Fruit fly (Drosophila melanogaster) whole organism, wandering third instar larva: ENCODE measurements around the gene Usp32.

Experiments
- Abd-B ChIP-seq: fragments of >200 bp; optimal IDR thresholded peaks from 2 replicates; lab custom pipeline; 2017; ENCODE audit warnings: missing biosample characterization, missing genetic modification characterization
- CG32264 ChIP-seq: fragments of 200-800 bp; sonication (Bioruptor generic); optimal IDR thresholded peaks from 2 replicates; lab custom pipeline; 2016; ENCODE audit warnings: missing biosample characterization, missing genetic modification characterization
- CG9705 ChIP-seq: fragments of 200-800 bp; sonication (Bioruptor generic); optimal IDR thresholded peaks from 2 replicates; lab custom pipeline; 2018; ENCODE audit warnings: missing biosample characterization, mild to moderate bottlenecking, missing genetic modification characterization
- CrebA ChIP-seq: fragments of 200-800 bp; sonication (Bioruptor generic); optimal IDR thresholded peaks from 2 replicates; lab custom pipeline; 2016; ENCODE audit warnings: missing biosample characterization, mild to moderate bottlenecking, missing genetic modification characterization, borderline replicate concordance
- Dif ChIP-seq: fragments of 200-275, 200-300 bp; sonication (Bioruptor generic); optimal IDR thresholded peaks from 2 replicates; lab custom pipeline; 2018; ENCODE audit warnings: missing biosample characterization, missing genetic modification characterization; ENCODE audit not compliant: partially characterized antibody
- GATAd ChIP-seq: sonication (Bioruptor generic); optimal IDR thresholded peaks from 2 replicates; lab custom pipeline; 2016; ENCODE audit warnings: missing biosample characterization, missing genetic modification characterization
- HLH106 ChIP-seq: fragments of 200-800 bp; optimal IDR thresholded peaks from 3 replicates; lab custom pipeline; 2019; ENCODE audit warnings: missing biosample characterization, mild to moderate bottlenecking, missing genetic modification characterization, moderate library complexity
- Hnf4 ChIP-seq: fragments of 200-800 bp; sonication (Bioruptor generic); optimal IDR thresholded peaks from 2 replicates; lab custom pipeline; 2016; ENCODE audit warnings: missing biosample characterization, mild to moderate bottlenecking, missing genetic modification characterization
- Hr78 ChIP-seq: fragments of >200 bp; optimal IDR thresholded peaks from 2 replicates; lab custom pipeline; 2017; ENCODE audit warnings: missing biosample characterization, missing genetic modification characterization
- Hr83 ChIP-seq: fragments of 200-300 bp; sonication (Bioruptor generic); optimal IDR thresholded peaks from 2 replicates; lab custom pipeline; 2016; ENCODE audit warnings: missing biosample characterization, mild to moderate bottlenecking, missing genetic modification characterization, moderate library complexity; ENCODE audit not compliant: poor library complexity, severe bottlenecking
- Mio ChIP-seq: sonication (Bioruptor generic); optimal IDR thresholded peaks from 2 replicates; lab custom pipeline; 2016; ENCODE audit warnings: missing biosample characterization, missing genetic modification characterization
- Myc ChIP-seq: fragments of >200 bp; optimal IDR thresholded peaks from 2 replicates; lab custom pipeline; 2017
- N ChIP-seq: fragments of >200 bp; optimal IDR thresholded peaks from 2 replicates; lab custom pipeline; 2018; ENCODE audit warnings: missing biosample characterization, missing external identifiers, missing genetic modification characterization
- OdsH ChIP-seq: fragments of 200-800 bp; sonication (Bioruptor generic); optimal IDR thresholded peaks from 2 replicates; lab custom pipeline; 2016; ENCODE audit warnings: missing biosample characterization, mild to moderate bottlenecking, missing genetic modification characterization
- Rel ChIP-seq, 2 experiments: fragments of 200-800 bp; sonication (Bioruptor generic) in 1 of 2; optimal IDR thresholded peaks; 2 replicates in 1 of 2; 3 replicates in 1 of 2; lab custom pipeline; 2016 to 2019; ENCODE audit warnings: mild to moderate bottlenecking in 2 of 2, missing biosample characterization in 2 of 2, missing genetic modification characterization in 2 of 2, moderate library complexity in 1 of 2
- Sp1 ChIP-seq: fragments of 200-800 bp; sonication (Bioruptor generic); optimal IDR thresholded peaks from 3 replicates; lab custom pipeline; 2019; ENCODE audit warnings: missing biosample characterization, mild to moderate bottlenecking, missing genetic modification characterization, moderate library complexity
- brk ChIP-seq: fragments of 200-800 bp; sonication (Bioruptor generic); optimal IDR thresholded peaks from 2 replicates; lab custom pipeline; 2016; ENCODE audit warnings: missing biosample characterization, mild to moderate bottlenecking, missing genetic modification characterization
- dl ChIP-seq, 2 experiments: fragments of 175-275, 200-275 bp in 1 of 2; fragments of 200-275 bp in 1 of 2; sonication (Bioruptor generic); optimal IDR thresholded peaks; lab custom pipeline; 2018; ENCODE audit warnings: mild to moderate bottlenecking in 2 of 2, missing biosample characterization in 2 of 2, missing genetic modification characterization in 2 of 2, moderate library complexity in 2 of 2; ENCODE audit not compliant: partially characterized antibody in 2 of 2, insufficient read depth in 1 of 2
- dmrt93B ChIP-seq: fragments of 200-800 bp; sonication (Bioruptor generic); optimal IDR thresholded peaks from 2 replicates; lab custom pipeline; 2018; ENCODE audit warnings: missing biosample characterization, mild to moderate bottlenecking, missing genetic modification characterization
- dsf ChIP-seq: sonication (Bioruptor generic); optimal IDR thresholded peaks from 2 replicates; lab custom pipeline; 2016; ENCODE audit warnings: missing biosample characterization, missing genetic modification characterization, borderline replicate concordance
- ey ChIP-seq: fragments of 200-800 bp; sonication (Bioruptor generic); optimal IDR thresholded peaks from 2 replicates; lab custom pipeline; 2016; ENCODE audit warnings: missing biosample characterization, missing genetic modification characterization
- foxo ChIP-seq, 2 experiments: fragments of 200-800 bp; sonication (Bioruptor generic); optimal IDR thresholded peaks; 2 replicates in 1 of 2; 3 replicates in 1 of 2; lab custom pipeline; 2016 to 2017; ENCODE audit warnings: missing biosample characterization in 2 of 2, missing genetic modification characterization in 2 of 2
- fru ChIP-seq: fragments of 200-800 bp; sonication (Bioruptor generic); optimal IDR thresholded peaks from 3 replicates; lab custom pipeline; 2016; ENCODE audit warnings: missing biosample characterization, mild to moderate bottlenecking, missing genetic modification characterization
- h ChIP-seq: fragments of 200-800 bp; sonication (Bioruptor generic); optimal IDR thresholded peaks from 3 replicates; lab custom pipeline; 2016; ENCODE audit warnings: missing biosample characterization, mild to moderate bottlenecking, missing genetic modification characterization
- pan ChIP-seq: fragments of >200 bp; optimal IDR thresholded peaks from 2 replicates; lab custom pipeline; 2017
- psq ChIP-seq: fragments of 200-800 bp; sonication (Bioruptor generic); optimal IDR thresholded peaks from 3 replicates; lab custom pipeline; 2017; ENCODE audit warnings: missing biosample characterization, mild to moderate bottlenecking, missing genetic modification characterization, moderate library complexity
- rgr ChIP-seq: fragments of 200-800 bp; sonication (Bioruptor generic); optimal IDR thresholded peaks from 3 replicates; lab custom pipeline; 2016; ENCODE audit warnings: missing biosample characterization, mild to moderate bottlenecking, missing genetic modification characterization
- sv ChIP-seq: fragments of 200-800 bp; sonication (Bioruptor generic); optimal IDR thresholded peaks from 3 replicates; lab custom pipeline; 2016; ENCODE audit warnings: missing biosample characterization, missing genetic modification characterization
- tai ChIP-seq: sonication (Bioruptor generic); optimal IDR thresholded peaks from 2 replicates; lab custom pipeline; 2016; ENCODE audit warnings: missing biosample characterization, missing genetic modification characterization
- usp ChIP-seq: fragments of >200 bp; optimal IDR thresholded peaks from 2 replicates; lab custom pipeline; 2017; ENCODE audit warnings: missing biosample characterization, missing genetic modification characterization
- woc ChIP-seq: sonication (Bioruptor generic); optimal IDR thresholded peaks from 2 replicates; lab custom pipeline; 2016; ENCODE audit warnings: missing biosample characterization, mild to moderate bottlenecking, missing genetic modification characterization

Usp32 gene

DNA sequence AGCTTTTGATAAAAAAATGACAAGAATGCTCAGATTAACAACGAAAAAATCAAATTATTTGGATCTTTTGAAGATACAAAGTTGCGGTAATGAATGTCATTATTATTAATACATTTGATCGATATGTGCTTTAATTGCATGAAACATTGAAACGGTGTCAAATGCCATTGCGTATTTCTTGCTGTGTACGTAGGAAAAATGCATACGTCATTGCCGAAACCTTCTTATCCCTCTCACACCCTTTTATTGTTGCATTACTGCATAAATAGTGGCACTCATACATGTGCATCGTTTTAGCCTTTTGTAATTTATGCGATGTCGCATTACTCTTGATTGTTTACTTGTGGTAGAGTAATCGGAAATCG, 36.7 kb downstream of the Usp32 start:
- no peak for TF ChIP-seq ey (GFP tag; lab: Kevin White, UChicago)
- no peak for TF ChIP-seq dmrt93B (GFP tag; lab: Kevin White, UChicago)
- no peak for TF ChIP-seq OdsH (GFP tag; lab: Kevin White, UChicago)
- no peak for TF ChIP-seq Abd-B (GFP tag; lab: Kevin White, UChicago)
- TF ChIP-seq foxo (GFP tag; optimal IDR thresholded peaks at IDR 0.05; lab: Kevin White, UChicago) = no peak
- TF ChIP-seq Hr78 (GFP tag; lab: Kevin White, UChicago) = no peak

dm6 chr3L:19908201-19909127, 37.5 kb downstream of the Usp32 start:
- peak; percentile 75 for TF ChIP-seq h (GFP tag; lab: Kevin White, UChicago)
- TF ChIP-seq GATAd (GFP tag; lab: Kevin White, UChicago) = no peak
- TF ChIP-seq Rel (GFP tag; optimal IDR thresholded peaks at IDR 0.05; lab: Kevin White, UChicago) = no peak
- peak; percentile 86 for TF ChIP-seq Rel (tag; optimal IDR thresholded peaks at IDR 0.05; lab: Kevin White, UChicago)
- no peak for TF ChIP-seq CG9705
- peak; percentile 58 for TF ChIP-seq Dif (GFP tag; lab: Kevin White, UChicago)
- TF ChIP-seq foxo (GFP tag; optimal IDR thresholded peaks at IDR 0.05; lab: Kevin White, UChicago) = peak in 1 of 2 experiments; percentile 14
- peak; percentile 17 for TF ChIP-seq fru (GFP tag; lab: Kevin White, UChicago)
- TF ChIP-seq woc (GFP tag; lab: Kevin White, UChicago) = peak; percentile 32
- no peak for TF ChIP-seq CrebA (GFP tag; lab: Kevin White, UChicago)
- TF ChIP-seq dl (GFP tag; optimal IDR thresholded peaks at IDR 0.05; lab: Kevin White, UChicago; ENCODE audit: insufficient read depth in 1 of 2, partially characterized antibody in 2 of 2) = peak in 1 of 2 experiments; percentile 48
- TF ChIP-seq psq (GFP tag; lab: Kevin White, UChicago) = peak; percentile 11
- TF ChIP-seq N (GFP tag; lab: Kevin White, UChicago) = peak; percentile 20
- no peak for TF ChIP-seq Hnf4 (GFP tag; lab: Kevin White, UChicago)
- TF ChIP-seq dsf = no peak
- no peak for TF ChIP-seq Hr83 (GFP tag; lab: Kevin White, UChicago)

DNA sequence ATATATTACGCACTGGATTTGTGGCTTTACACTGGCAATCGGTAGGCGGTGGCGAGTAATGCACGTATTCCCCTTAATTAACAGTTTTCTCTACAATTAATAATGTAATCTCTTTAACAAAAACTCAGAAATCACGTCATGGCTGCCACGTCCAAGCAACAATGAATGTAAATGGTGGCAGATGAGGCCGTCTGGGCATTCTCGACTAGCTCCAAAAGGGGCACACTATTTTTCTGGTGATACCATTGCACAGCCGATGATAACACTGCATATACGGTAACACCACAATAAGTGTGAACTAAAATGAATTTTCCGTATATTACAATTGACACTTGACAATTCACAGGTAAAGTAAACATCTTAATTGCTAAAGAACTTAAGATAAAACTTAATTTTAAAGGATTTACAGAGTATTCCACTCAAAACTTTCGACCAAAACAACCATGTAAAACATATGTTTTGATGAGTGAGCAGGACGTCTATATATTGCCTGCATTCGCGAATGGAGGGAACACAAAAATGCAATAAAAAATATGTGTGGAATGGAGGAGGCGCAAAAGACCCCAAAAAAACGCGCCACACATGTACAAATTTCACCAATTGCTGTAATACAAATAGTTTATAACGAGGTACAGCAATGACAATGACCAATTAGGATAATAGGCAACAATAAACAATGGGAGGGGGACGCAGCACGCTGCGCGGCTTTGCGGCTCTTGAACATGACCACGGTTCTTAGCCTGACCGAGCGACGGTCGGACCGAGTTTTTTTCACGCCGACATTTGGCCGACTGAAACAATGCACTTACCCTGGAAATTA, 38.5 kb downstream of the Usp32 start:
- TF ChIP-seq pan (lab: Kevin White, UChicago) (no peak), Rel (GFP tag; optimal IDR thresholded peaks at IDR 0.05; lab: Kevin White, UChicago) (no peak), Rel (tag; optimal IDR thresholded peaks at IDR 0.05; lab: Kevin White, UChicago) (peak; percentile 38), psq (GFP tag; lab: Kevin White, UChicago) (peak; percentile 96), rgr (GFP tag; lab: Kevin White, UChicago) (peak; percentile 46), dsf (no peak), Sp1 (peak; percentile 26), CG32264 (GFP tag; lab: Kevin White, UChicago) (no peak), h (GFP tag; lab: Kevin White, UChicago) (no peak), Mio (GFP tag; lab: Kevin White, UChicago) (no peak), fru (GFP tag; lab: Kevin White, UChicago) (no peak), Dif (GFP tag; lab: Kevin White, UChicago) (no peak), HLH106 (peak; percentile 34)

DNA sequence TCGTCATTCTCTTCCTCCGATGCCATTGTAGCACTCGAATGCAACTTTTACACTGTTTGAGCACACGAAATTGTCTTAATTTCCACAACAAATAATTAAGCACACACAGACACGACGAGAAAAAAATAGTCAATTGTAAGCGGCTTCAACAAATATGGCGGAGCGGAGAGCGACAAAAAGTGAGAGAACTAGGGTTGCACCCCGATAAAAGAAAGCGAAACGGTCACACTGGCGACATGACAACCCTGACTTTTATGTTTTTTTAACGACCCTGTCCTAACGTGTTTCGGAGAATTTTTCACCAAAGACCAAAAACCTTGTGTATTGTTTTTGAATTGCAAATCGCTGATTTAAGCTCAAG, 39.1 kb downstream of the Usp32 start, which contains the start of the genes Mi-2 and Prp3:
Gene Mi-2 (minus strand): TSS at position 162 of the 361 bp plus-strand sequence.
Gene Prp3 (plus strand): TSS at position 247 of the 361 bp plus-strand sequence.
- TF ChIP-seq CG32264 (GFP tag; lab: Kevin White, UChicago) (no peak), psq (GFP tag; lab: Kevin White, UChicago) (no peak), Rel (GFP tag; optimal IDR thresholded peaks at IDR 0.05; lab: Kevin White, UChicago) (no peak), Rel (tag; optimal IDR thresholded peaks at IDR 0.05; lab: Kevin White, UChicago) (peak; percentile 58), Hr78 (GFP tag; lab: Kevin White, UChicago) (no peak), Sp1 (peak; percentile 42), Mio (GFP tag; lab: Kevin White, UChicago) (no peak), Hnf4 (GFP tag; lab: Kevin White, UChicago) (no peak), dsf (no peak), Hr83 (GFP tag; lab: Kevin White, UChicago) (no peak), pan (lab: Kevin White, UChicago) (no peak), dmrt93B (GFP tag; lab: Kevin White, UChicago) (no peak), GATAd (GFP tag; lab: Kevin White, UChicago) (no peak), Myc (lab: Kevin White, UChicago) (no peak), usp (GFP tag; lab: Kevin White, UChicago) (no peak), sv (no peak), Dif (GFP tag; lab: Kevin White, UChicago) (peak; percentile 53), HLH106 (no peak), foxo (GFP tag; optimal IDR thresholded peaks at IDR 0.05; lab: Kevin White, UChicago) (no peak), fru (GFP tag; lab: Kevin White, UChicago) (no peak), brk (GFP tag; lab: Kevin White, UChicago) (no peak), ey (GFP tag; lab: Kevin White, UChicago) (no peak), tai (GFP tag; lab: Kevin White, UChicago) (no peak)
